Fruit fly (Drosophila melanogaster): ENCODE data around the gene Msp300.
A peak's percentile ranks its signal among the peaks of the same experiment; 100 is the strongest.

Gene Msp300

dm6 chr2L:5232967-5233909 lies 132.6 kb downstream of the Msp300 start (continued):
- TF ChIP-seq CG4617 (GFP tag; optimal IDR thresholded peaks at IDR 0.05; ENCODE audit: borderline replicate concordance) (no peak), CG9609 (GFP tag; optimal IDR thresholded peaks at IDR 0.05) (no peak), CG8765 (GFP tag; IDR thresholded peaks at IDR 0.05) (no peak), CG10274 (GFP tag; optimal IDR thresholded peaks at IDR 0.05) (no peak), ssp (GFP tag; IDR thresholded peaks at IDR 0.05) (no peak), hb (GFP tag; IDR thresholded peaks at IDR 0.05; ENCODE audit: partially characterized antibody) (no peak), yki (optimal IDR thresholded peaks at IDR 0.05) (no peak), zfh1 (GFP tag; IDR thresholded peaks at IDR 0.05) (no peak), org-1 (GFP tag; optimal IDR thresholded peaks at IDR 0.05) (no peak), CG5180 (GFP tag; optimal IDR thresholded peaks at IDR 0.05) (peak; percentile 44), CG9437 (GFP tag; optimal IDR thresholded peaks at IDR 0.05) (no peak), Adf1 (GFP tag; IDR thresholded peaks at IDR 0.05) (no peak), bsh (GFP tag; optimal IDR thresholded peaks at IDR 0.05) (no peak), scrt (GFP tag; optimal IDR thresholded peaks at IDR 0.05) (no peak), CkIIα-i1 (GFP tag; IDR thresholded peaks at IDR 0.05) (no peak), E2f2 (GFP tag; IDR thresholded peaks at IDR 0.05) (0 out of 2 replicates have a peak, but pooled peaks have one; percentile 14), Doc2 (GFP tag; IDR thresholded peaks at IDR 0.05) (no peak), shn (GFP tag; optimal IDR thresholded peaks at IDR 0.05) (no peak), unpg (GFP tag; optimal IDR thresholded peaks at IDR 0.05) (no peak), CG18262 (tag; optimal IDR thresholded peaks at IDR 0.05) (no peak), CG33557 (GFP tag; optimal IDR thresholded peaks at IDR 0.05) (no peak), CG7786 (GFP tag; optimal IDR thresholded peaks at IDR 0.05) (no peak), Hr39 (optimal IDR thresholded peaks at IDR 0.05) (no peak), CG9215 (GFP tag; IDR thresholded peaks at IDR 0.05) (no peak), Max (GFP tag; optimal IDR thresholded peaks at IDR 0.05) (no peak), seq (GFP tag; IDR thresholded peaks at IDR 0.05) (0 out of 2 replicates have a peak, but pooled peaks have one; percentile 12), Ravus (GFP tag; IDR thresholded peaks at IDR 0.05) (no peak), CG12104 (GFP tag; optimal IDR thresholded peaks at IDR 0.05) (no peak), hth (optimal IDR thresholded peaks at IDR 0.05) (no peak), CG15269 (tag; optimal IDR thresholded peaks at IDR 0.05) (peak; percentile 38), MTF-1 (GFP tag; optimal IDR thresholded peaks at IDR 0.05; ENCODE audit: borderline replicate concordance) (no peak), ERR (GFP tag; optimal IDR thresholded peaks at IDR 0.05) (no peak), CG32772 (GFP tag; IDR thresholded peaks at IDR 0.05) (no peak), Lim3 (GFP tag; IDR thresholded peaks at IDR 0.05) (no peak), NFAT (GFP tag; IDR thresholded peaks at IDR 0.05) (no peak), CG11696 (GFP tag; IDR thresholded peaks at IDR 0.05) (0 out of 2 replicates have a peak, but pooled peaks have one; percentile 34), Abd-B (GFP tag; optimal IDR thresholded peaks at IDR 0.05) (no peak), zf30C (GFP tag; optimal IDR thresholded peaks at IDR 0.05) (no peak), CG14667 (GFP tag; IDR thresholded peaks at IDR 0.05) (no peak), Fer2 (tag; optimal IDR thresholded peaks at IDR 0.05) (no peak), ind (GFP tag; optimal IDR thresholded peaks at IDR 0.05) (no peak), dati (GFP tag; IDR thresholded peaks at IDR 0.05) (no peak), CG15073 (GFP tag; optimal IDR thresholded peaks at IDR 0.05) (no peak), NC2α (GFP tag; optimal IDR thresholded peaks at IDR 0.05) (no peak), kni (GFP tag; optimal IDR thresholded peaks at IDR 0.05) (peak; percentile 44), dmrt99B (tag; optimal IDR thresholded peaks at IDR 0.05) (no peak), CG9876 (GFP tag; optimal IDR thresholded peaks at IDR 0.05) (no peak), CG16815 (GFP tag; optimal IDR thresholded peaks at IDR 0.05) (no peak), CG16813 (GFP tag; IDR thresholded peaks at IDR 0.05; ENCODE audit: partially characterized antibody) (no peak), CG6272 (GFP tag; IDR thresholded peaks at IDR 0.05) (no peak)

Measured in whole organism, embryonic.